Worm (Caenorhabditis elegans) whole organism, L3 larva: Measurements from ENCODE around the gene clc-6.
A peak's percentile ranks its signal among the peaks of the same experiment; 100 is the strongest.

Experiments used
- ama-1 ChIP-seq: fragments of 150-350 bp; optimal IDR thresholded peaks from 2 replicates; lab custom pipeline; 2018
- jun-1 ChIP-seq: fragments of 150-350 bp; optimal IDR thresholded peaks from 2 replicates; lab custom pipeline; 2014; ENCODE audit warnings: missing biosample characterization, missing genetic modification reagents, missing genetic modification characterization
- nhr-237 ChIP-seq: fragments of 150-350 bp; optimal IDR thresholded peaks from 2 replicates; lab custom pipeline; 2014; ENCODE audit warnings: missing biosample characterization, missing genetic modification characterization
- nhr-77 ChIP-seq: fragments of 150-350 bp; optimal IDR thresholded peaks from 2 replicates; lab custom pipeline; 2014; ENCODE audit warnings: missing biosample characterization, missing genetic modification characterization
- snpc-4 ChIP-seq: fragments of 150-350 bp; optimal IDR thresholded peaks from 2 replicates; lab custom pipeline; 2014; ENCODE audit warnings: missing biosample characterization, missing genetic modification characterization
- unc-62 ChIP-seq: fragments of 150-350 bp; sonication (generic microtip); optimal IDR thresholded peaks from 4 replicates; lab custom pipeline; 2014; ENCODE audit warnings: missing biosample characterization, missing genetic modification reagents, missing genetic modification characterization
- ztf-11 ChIP-seq: fragments of 150-350 bp; optimal IDR thresholded peaks from 2 replicates; lab custom pipeline; 2014; ENCODE audit warnings: missing biosample characterization, missing genetic modification characterization

DNA sequence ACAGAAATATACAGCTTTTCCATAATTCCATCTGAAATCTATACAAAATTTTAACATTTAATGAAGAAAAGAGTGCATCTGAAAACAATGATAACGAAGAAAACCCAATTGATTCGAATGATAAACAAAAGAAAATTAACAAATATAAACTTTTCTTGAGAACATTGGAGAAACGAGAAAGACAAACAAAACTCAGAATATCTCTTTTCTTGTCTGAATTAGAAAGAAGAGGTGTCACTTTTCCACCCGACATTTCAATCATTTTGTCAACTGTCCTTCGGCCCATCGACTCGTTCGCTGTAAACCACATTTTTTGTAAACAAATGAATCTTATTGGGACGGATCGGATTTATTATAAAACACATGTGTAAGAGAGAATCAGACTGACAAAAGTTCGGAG, 30.0 kb upstream of the clc-6 start, which contains the start of gene bgal-1:
- TF ChIP-seq jun-1 (no peak), snpc-4 (tag; lab: Kevin White, UChicago) (no peak), ama-1 (lab: Kevin White, UChicago) (peak; percentile 69), nhr-77 (tag; lab: Kevin White, UChicago) (no peak), nhr-237 (tag; lab: Kevin White, UChicago) (no peak), unc-62 (GFP tag; lab: Kevin White, UChicago) (no peak), ztf-11 (no peak)
